Worm (Caenorhabditis elegans): ENCODE results near the gene Y64G10A.10.

DNA sequence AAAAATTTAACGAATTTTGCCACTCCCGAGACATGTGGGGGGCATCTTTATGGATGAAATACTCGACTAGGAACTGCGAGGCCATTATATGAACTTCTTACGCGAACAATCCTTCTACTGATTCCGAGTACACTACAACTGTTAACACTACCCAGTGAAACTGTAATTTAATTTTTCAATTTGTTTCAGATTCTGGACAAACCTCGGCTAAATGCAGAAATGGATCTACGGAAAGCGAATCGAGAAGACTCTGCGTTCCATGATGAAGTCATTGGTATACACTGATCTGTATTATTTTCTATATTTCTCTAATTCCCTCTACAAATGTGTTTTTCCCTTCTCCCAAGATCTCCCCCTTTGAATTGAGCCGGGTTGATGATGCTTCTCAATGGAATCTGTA lies 43.7 kb upstream of the Y64G10A.10 start:
- TF ChIP-seq snpc-3.4 (tag; optimal IDR thresholded peaks at IDR 0.05), result no peak
- TF ChIP-seq ceh-79 (tag; optimal IDR thresholded peaks at IDR 0.05), result no peak
- no peak for TF ChIP-seq unc-130 (GFP tag; optimal IDR thresholded peaks at IDR 0.05)
- no peak for TF ChIP-seq unc-62 (GFP tag; optimal IDR thresholded peaks at IDR 0.05)
- TF ChIP-seq snpc-4 (GFP tag; optimal IDR thresholded peaks at IDR 0.05), result no peak
- no peak for TF ChIP-seq snpc-4 (tag; optimal IDR thresholded peaks at IDR 0.05)
- TF ChIP-seq hlh-12 (tag; optimal IDR thresholded peaks at IDR 0.05), result no peak
- no peak for TF ChIP-seq snpc-1.1 (tag; optimal IDR thresholded peaks at IDR 0.05; ENCODE audit: insufficient read depth)
- no peak for TF ChIP-seq sdz-38 (tag; optimal IDR thresholded peaks at IDR 0.05)
- TF ChIP-seq ama-1 (optimal IDR thresholded peaks at IDR 0.05), result no peak
- TF ChIP-seq ama-1 (GFP tag; optimal IDR thresholded peaks at IDR 0.05), result no peak
- no peak for TF ChIP-seq hrde-1 (tag; optimal IDR thresholded peaks at IDR 0.05; ENCODE audit: borderline replicate concordance)
- no peak for TF ChIP-seq akir-1 (GFP tag; optimal IDR thresholded peaks at IDR 0.05)
- no peak for TF ChIP-seq tbx-9 (tag; optimal IDR thresholded peaks at IDR 0.05; ENCODE audit: borderline replicate concordance)
- no peak for TF ChIP-seq tbp1 (GFP tag; optimal IDR thresholded peaks at IDR 0.05)

Measured in whole organism, young adult.